Fruit fly (Drosophila melanogaster): ENCODE results near the gene Sry-beta.

Gene Sry-beta

dm6 chr3R:29997607-29998236 is 41.8 kb upstream of the Sry-beta start, which contains the start of the genes CG15525 and CG11504 (continued):
- TF ChIP-seq Doc3 (GFP tag; IDR thresholded peaks at IDR 0.05; ENCODE audit: partially characterized antibody) (peak; percentile 83), Myb (GFP tag; optimal IDR thresholded peaks at IDR 0.05) (no peak), luna (GFP tag; optimal IDR thresholded peaks at IDR 0.05) (no peak), CG1603 (tag; optimal IDR thresholded peaks at IDR 0.05) (peak; percentile 64)

- TF ChIP-seq ranshi (GFP tag; IDR thresholded peaks at IDR 0.05) (no peak), inv (GFP tag; IDR thresholded peaks at IDR 0.05; ENCODE audit: partially characterized antibody) (no peak), Hmr (GFP tag; optimal IDR thresholded peaks at IDR 0.05) (no peak), CG12299 (tag; optimal IDR thresholded peaks at IDR 0.05) (no peak), Dref (GFP tag; IDR thresholded peaks at IDR 0.05) (no peak), CG42726 (GFP tag; IDR thresholded peaks at IDR 0.05; ENCODE audit: partially characterized antibody) (no peak), Dll (GFP tag; IDR thresholded peaks at IDR 0.05; ENCODE audit: partially characterized antibody) (no peak)
Measured at dm6 chr3R:29999495-29999894, 40.0 kb upstream of the Sry-beta start, which contains the start of gene CG34298. Gene CG34298, plus strand, starts transcription at chr3R:29999795.

dm6 chr3R:30000286-30000685 is 39.2 kb upstream of the Sry-beta start, which contains the start of gene Tace:
Gene Tace, plus strand, starts transcription at chr3R:30000530.
- no peak for TF ChIP-seq Opbp (GFP tag; IDR thresholded peaks at IDR 0.05; ENCODE audit: partially characterized antibody)
- no peak for TF ChIP-seq gro (GFP tag; optimal IDR thresholded peaks at IDR 0.05)
- no peak for TF ChIP-seq CG34224 (GFP tag; IDR thresholded peaks at IDR 0.05; ENCODE audit: partially characterized antibody)
- TF ChIP-seq Myb (GFP tag; optimal IDR thresholded peaks at IDR 0.05) = peak; percentile 76
- no peak for TF ChIP-seq CG12071 (GFP tag; optimal IDR thresholded peaks at IDR 0.05)
- no peak for TF ChIP-seq Nf-YB (GFP tag; optimal IDR thresholded peaks at IDR 0.05)
- TF ChIP-seq ssp (GFP tag; IDR thresholded peaks at IDR 0.05) = no peak
- peak; percentile 68 for TF ChIP-seq E2f2 (GFP tag; IDR thresholded peaks at IDR 0.05)
- TF ChIP-seq pzg (GFP tag; optimal IDR thresholded peaks at IDR 0.05) = peak; percentile 44
- peak; percentile 66 for TF ChIP-seq Dp (GFP tag; optimal IDR thresholded peaks at IDR 0.05)
- TF ChIP-seq onecut (GFP tag; IDR thresholded peaks at IDR 0.05) = peak; percentile 100
- peak; percentile 48 for TF ChIP-seq zen (tag; optimal IDR thresholded peaks at IDR 0.05)
- TF ChIP-seq YL-1 (GFP tag; optimal IDR thresholded peaks at IDR 0.05) = peak; percentile 5
- no peak for TF ChIP-seq br (optimal IDR thresholded peaks at IDR 0.05)
- TF ChIP-seq crp (GFP tag; optimal IDR thresholded peaks at IDR 0.05) = peak in 1 of 2 experiments; percentile 36
- TF ChIP-seq CG9797 (GFP tag; optimal IDR thresholded peaks at IDR 0.05) = peak; percentile 15
- TF ChIP-seq trem (tag; optimal IDR thresholded peaks at IDR 0.05) = peak; percentile 31
- no peak for TF ChIP-seq z (GFP tag; IDR thresholded peaks at IDR 0.05)
- no peak for TF ChIP-seq salm (tag; optimal IDR thresholded peaks at IDR 0.05)
- peak; percentile 95 for TF ChIP-seq CG10462 (GFP tag; optimal IDR thresholded peaks at IDR 0.05)
- peak in 1 of 2 experiments; percentile 96 for TF ChIP-seq insv (GFP tag; optimal IDR thresholded peaks at IDR 0.05)
- TF ChIP-seq CG1603 (tag; optimal IDR thresholded peaks at IDR 0.05) = peak; percentile 16
- TF ChIP-seq CG6813 (GFP tag; optimal IDR thresholded peaks at IDR 0.05) = no peak
- peak; percentile 39 for TF ChIP-seq MESR4 (GFP tag; optimal IDR thresholded peaks at IDR 0.05)
- no peak for TF ChIP-seq CG7963 (GFP tag; IDR thresholded peaks at IDR 0.05; ENCODE audit: partially characterized antibody)
- TF ChIP-seq gfzf (GFP tag; optimal IDR thresholded peaks at IDR 0.05) = peak; percentile 67
- peak; percentile 85 for TF ChIP-seq Elba2 (GFP tag; optimal IDR thresholded peaks at IDR 0.05)
- 0 out of 4 replicates have a peak, but pooled peaks have one; percentile 20 for TF ChIP-seq chinmo (GFP tag; IDR thresholded peaks at IDR 0.05; ENCODE audit: partially characterized antibody)
- no peak for TF ChIP-seq dysf (GFP tag; IDR thresholded peaks at IDR 0.05)
- TF ChIP-seq Xbp1 (GFP tag; optimal IDR thresholded peaks at IDR 0.05) = no peak
- peak; percentile 7 for TF ChIP-seq BEAF-32 (GFP tag; optimal IDR thresholded peaks at IDR 0.05)
- no peak for TF ChIP-seq CHES-1-like (GFP tag; optimal IDR thresholded peaks at IDR 0.05)
- no peak for TF ChIP-seq CTCF (GFP tag; optimal IDR thresholded peaks at IDR 0.05)
- no peak for TF ChIP-seq abd-A (tag; optimal IDR thresholded peaks at IDR 0.05)
- no peak for TF ChIP-seq dm (GFP tag; optimal IDR thresholded peaks at IDR 0.05)
- TF ChIP-seq CG3163 (GFP tag; optimal IDR thresholded peaks at IDR 0.05) = no peak
- peak; percentile 7 for TF ChIP-seq zf30C (GFP tag; optimal IDR thresholded peaks at IDR 0.05)

Measured in whole organism, embryonic.